Fruit fly (Drosophila melanogaster): ENCODE data around the gene Obp22a.

Gene Obp22a

DNA sequence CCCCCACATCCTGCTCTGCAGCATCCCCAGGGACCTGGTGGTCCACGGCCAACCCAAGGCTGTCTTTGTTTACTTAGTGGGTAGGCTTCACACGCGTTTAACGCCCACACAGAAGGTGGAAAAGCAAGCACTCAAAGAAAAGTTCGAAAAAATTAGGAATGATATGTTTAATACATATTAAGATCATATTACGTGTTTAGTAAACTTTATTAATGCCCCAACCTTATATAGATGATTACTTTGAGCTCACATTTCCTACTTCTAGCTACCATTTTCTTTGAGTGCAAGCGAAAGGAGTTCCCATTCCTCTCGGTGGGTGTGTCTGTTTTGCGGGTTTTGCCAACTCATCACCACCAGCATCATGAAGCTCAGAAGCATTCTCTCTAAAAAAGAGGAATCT, 32.5 kb downstream of the Obp22a start (continued):
- TF ChIP-seq D (optimal IDR thresholded peaks at IDR 0.05) (no peak), D (GFP tag; optimal IDR thresholded peaks at IDR 0.05) (peak; percentile 17), Xrp1 (GFP tag; IDR thresholded peaks at IDR 0.05) (peak; percentile 36; the same call in 1 of the 2 replicates), sisA (GFP tag; IDR thresholded peaks at IDR 0.05) (peak; percentile 38), row (GFP tag; IDR thresholded peaks at IDR 0.05) (peak; percentile 63), CG17186 (GFP tag; optimal IDR thresholded peaks at IDR 0.05) (no peak), Neu2 (GFP tag; optimal IDR thresholded peaks at IDR 0.05; ENCODE audit: borderline replicate concordance) (no peak), disco-r (GFP tag; optimal IDR thresholded peaks at IDR 0.05) (no peak), lab (GFP tag; optimal IDR thresholded peaks at IDR 0.05) (peak; percentile 24), CG17385 (GFP tag; optimal IDR thresholded peaks at IDR 0.05) (peak; percentile 10), tgo (GFP tag; IDR thresholded peaks at IDR 0.05) (peak; percentile 52; the same call in 1 of the 3 replicates), repo (GFP tag; optimal IDR thresholded peaks at IDR 0.05) (no peak), CG7556 (GFP tag; optimal IDR thresholded peaks at IDR 0.05) (peak; percentile 4), CG2712 (tag; optimal IDR thresholded peaks at IDR 0.05) (peak; percentile 0), Hr51 (GFP tag; optimal IDR thresholded peaks at IDR 0.05) (no peak), CG3838 (GFP tag; optimal IDR thresholded peaks at IDR 0.05) (no peak), lmd (GFP tag; IDR thresholded peaks at IDR 0.05) (peak; percentile 42), zfh1 (GFP tag; IDR thresholded peaks at IDR 0.05) (peak; percentile 59; the same call in 2 of the 3 replicates), sob (GFP tag; IDR thresholded peaks at IDR 0.05) (peak; percentile 36; the same call in 1 of the 2 replicates), CG8924 (tag; optimal IDR thresholded peaks at IDR 0.05) (peak; percentile 16), CG17328 (GFP tag; IDR thresholded peaks at IDR 0.05) (peak; percentile 31; the same call in 1 of the 2 replicates)

DNA sequence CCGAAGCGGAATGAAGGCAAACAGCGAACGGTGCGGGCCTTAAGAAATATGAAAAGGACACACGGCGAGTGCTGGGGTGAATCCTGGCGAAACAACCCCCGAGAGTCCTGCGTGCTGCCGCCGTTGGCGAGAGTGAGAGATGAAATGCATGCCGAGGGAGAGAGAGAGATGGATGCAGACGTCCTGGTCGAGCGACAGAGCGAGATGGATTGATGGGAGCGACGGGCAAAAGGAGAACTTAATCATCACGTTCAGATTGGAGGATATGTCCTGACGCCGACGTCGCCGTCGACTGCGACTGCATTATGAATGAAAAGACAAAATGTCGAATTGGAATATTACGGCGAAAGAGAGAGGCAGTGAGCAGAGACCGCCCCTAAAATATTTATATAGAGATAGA, 37.4 kb downstream of the Obp22a start:
- TF ChIP-seq CG8478 (optimal IDR thresholded peaks at IDR 0.05) (peak; percentile 80), nmo (GFP tag; optimal IDR thresholded peaks at IDR 0.05) (no peak), Hr39 (optimal IDR thresholded peaks at IDR 0.05) (no peak), zen (tag; optimal IDR thresholded peaks at IDR 0.05) (peak; percentile 31), CG9609 (GFP tag; optimal IDR thresholded peaks at IDR 0.05) (no peak), crp (GFP tag; optimal IDR thresholded peaks at IDR 0.05) (no peak), bbx (GFP tag; IDR thresholded peaks at IDR 0.05; ENCODE audit: partially characterized antibody) (0 out of 2 replicates have a peak, but pooled peaks have one; percentile 18), crol (GFP tag; IDR thresholded peaks at IDR 0.05) (0 out of 2 replicates have a peak, but pooled peaks have one; percentile 14), CG4360 (GFP tag; IDR thresholded peaks at IDR 0.05) (peak; percentile 50; the same call in 1 of the 2 replicates), seq (GFP tag; IDR thresholded peaks at IDR 0.05) (peak; percentile 96), jigr1 (GFP tag; IDR thresholded peaks at IDR 0.05) (no peak), CG14710 (tag; optimal IDR thresholded peaks at IDR 0.05) (no peak), tll (GFP tag; optimal IDR thresholded peaks at IDR 0.05) (peak in 1 of 2 experiments; percentile 48), dan (GFP tag; IDR thresholded peaks at IDR 0.05) (no peak), CG5953 (GFP tag; IDR thresholded peaks at IDR 0.05) (no peak), Xbp1 (GFP tag; optimal IDR thresholded peaks at IDR 0.05) (no peak), nerfin-1 (tag; optimal IDR thresholded peaks at IDR 0.05) (peak; percentile 10), D (optimal IDR thresholded peaks at IDR 0.05) (peak; percentile 88), D (GFP tag; optimal IDR thresholded peaks at IDR 0.05) (no peak), Chrac-16 (GFP tag; optimal IDR thresholded peaks at IDR 0.05) (no peak), CG8388 (GFP tag; optimal IDR thresholded peaks at IDR 0.05) (no peak), Nf-YB (GFP tag; optimal IDR thresholded peaks at IDR 0.05) (peak; percentile 95), kay (GFP tag; optimal IDR thresholded peaks at IDR 0.05) (no peak), chif (GFP tag; optimal IDR thresholded peaks at IDR 0.05) (peak in 1 of 2 experiments; percentile 5), sens (GFP tag) (peak; percentile 34), pfk (GFP tag; optimal IDR thresholded peaks at IDR 0.05) (no peak), CG1647 (GFP tag; optimal IDR thresholded peaks at IDR 0.05) (no peak), CG2116 (GFP tag; optimal IDR thresholded peaks at IDR 0.05) (no peak), D19B (GFP tag; optimal IDR thresholded peaks at IDR 0.05) (no peak), insv (GFP tag; optimal IDR thresholded peaks at IDR 0.05) (peak; percentile 69 to 96), CG2678 (tag; optimal IDR thresholded peaks at IDR 0.05) (no peak), CG11093 (GFP tag; IDR thresholded peaks at IDR 0.05) (no peak)

Data from whole organism, embryonic.